Worm (Caenorhabditis elegans) whole organism, late embryonic: Measurements from ENCODE around the gene fbxa-82.

Experiments
- C08G9.2 ChIP-seq: sonication (generic microtip); optimal IDR thresholded peaks from 2 replicates; lab custom pipeline; 2016; ENCODE audit warnings: mild to moderate bottlenecking, missing genetic modification characterization, moderate library complexity, missing compliant biosample characterization
- C38D4.7 ChIP-seq: fragments of 200-800 bp; sonication (Bioruptor generic); optimal IDR thresholded peaks from 2 replicates; lab custom pipeline; 2018; ENCODE audit warnings: mild to moderate bottlenecking, missing genetic modification characterization, moderate library complexity, missing compliant biosample characterization
- K09A11.1 ChIP-seq: sonication (generic microtip); optimal IDR thresholded peaks from 2 replicates; lab custom pipeline; 2017; ENCODE audit warnings: antibody characterized with exemption, mild to moderate bottlenecking, missing genetic modification characterization, missing compliant biosample characterization; ENCODE audit not compliant: insufficient read depth
- T23F11.4 ChIP-seq: fragments of 200-800 bp; sonication (Bioruptor generic); optimal IDR thresholded peaks from 2 replicates; lab custom pipeline; 2018; ENCODE audit warnings: mild to moderate bottlenecking, missing genetic modification characterization, missing compliant biosample characterization
- Y22D7AL.16 ChIP-seq: sonication (generic microtip); optimal IDR thresholded peaks from 2 replicates; lab custom pipeline; 2016; ENCODE audit warnings: missing genetic modification characterization, missing compliant biosample characterization
- ceh-14 ChIP-seq: sonication (generic microtip); optimal IDR thresholded peaks from 2 replicates; lab custom pipeline; 2016; ENCODE audit warnings: missing genotype, missing genetic modification characterization, missing compliant biosample characterization
- ceh-22 ChIP-seq: sonication (generic microtip); optimal IDR thresholded peaks from 2 replicates; lab custom pipeline; 2017; ENCODE audit warnings: missing biosample characterization, missing genetic modification characterization
- ceh-24 ChIP-seq: sonication (generic microtip); optimal IDR thresholded peaks from 2 replicates; lab custom pipeline; 2016; ENCODE audit warnings: mild to moderate bottlenecking, missing genetic modification characterization, missing compliant biosample characterization
- ceh-34 ChIP-seq: sonication (generic microtip); optimal IDR thresholded peaks from 2 replicates; lab custom pipeline; 2016; ENCODE audit warnings: mild to moderate bottlenecking, missing genetic modification characterization, missing compliant biosample characterization
- ceh-45 ChIP-seq: fragments of 200-800 bp; sonication (Bioruptor generic); IDR thresholded peaks from 2 replicates; pipeline ENCODE4 v1.3.6; 2022; ENCODE audit warnings: missing genetic modification reagents, missing genetic modification characterization, missing compliant biosample characterization
- ceh-48 ChIP-seq: sonication (generic microtip); optimal IDR thresholded peaks from 2 replicates; lab custom pipeline; 2016; ENCODE audit warnings: missing genetic modification characterization, inconsistent platforms, missing compliant biosample characterization
- ceh-6 ChIP-seq: fragments of 200-800 bp; sonication (Bioruptor generic); optimal IDR thresholded peaks from 2 replicates; lab custom pipeline; 2018; ENCODE audit warnings: mild to moderate bottlenecking, missing genetic modification characterization, missing compliant biosample characterization
- ceh-9 ChIP-seq: sonication (generic microtip); optimal IDR thresholded peaks from 2 replicates; lab custom pipeline; 2016; ENCODE audit warnings: mild to moderate bottlenecking, missing genetic modification characterization, inconsistent platforms, missing compliant biosample characterization
- elt-2 ChIP-seq: sonication (generic microtip); optimal IDR thresholded peaks from 2 replicates; lab custom pipeline; 2016; ENCODE audit warnings: missing genetic modification reagents, missing genetic modification characterization, missing compliant biosample characterization
- elt-4 ChIP-seq: sonication (generic microtip); optimal IDR thresholded peaks from 2 replicates; lab custom pipeline; 2016; ENCODE audit warnings: missing genetic modification characterization, missing compliant biosample characterization
- ets-4 ChIP-seq: sonication (generic microtip); optimal IDR thresholded peaks from 2 replicates; lab custom pipeline; 2016; ENCODE audit warnings: missing genetic modification characterization, missing compliant biosample characterization
- eyg-1 ChIP-seq: sonication (generic microtip); optimal IDR thresholded peaks from 2 replicates; lab custom pipeline; 2016; ENCODE audit warnings: missing genotype, missing genetic modification characterization, missing compliant biosample characterization
- fkh-6 ChIP-seq: sonication (generic microtip); optimal IDR thresholded peaks from 2 replicates; lab custom pipeline; 2016; ENCODE audit warnings: missing genetic modification characterization, missing compliant biosample characterization
- hlh-15 ChIP-seq: sonication (generic microtip); optimal IDR thresholded peaks from 2 replicates; lab custom pipeline; 2016; ENCODE audit warnings: missing genetic modification characterization, missing compliant biosample characterization
- hlh-30 ChIP-seq: sonication (generic microtip); optimal IDR thresholded peaks from 2 replicates; lab custom pipeline; 2017; ENCODE audit warnings: antibody characterized with exemption, missing genetic modification characterization, missing compliant biosample characterization; ENCODE audit not compliant: insufficient read depth
- lim-6 ChIP-seq: sonication (generic microtip); optimal IDR thresholded peaks from 2 replicates; lab custom pipeline; 2016; ENCODE audit warnings: missing genetic modification characterization, missing compliant biosample characterization
- lin-11 ChIP-seq: fragments of 200-800 bp; sonication (Bioruptor generic); optimal IDR thresholded peaks from 2 replicates; lab custom pipeline; 2018; ENCODE audit warnings: mild to moderate bottlenecking, missing genetic modification characterization, missing compliant biosample characterization
- nfya-1 ChIP-seq: sonication (generic microtip); optimal IDR thresholded peaks from 2 replicates; lab custom pipeline; 2017; ENCODE audit warnings: missing genetic modification characterization, mild to moderate bottlenecking, missing compliant biosample characterization, antibody characterized with exemption, moderate library complexity
- nhr-232 ChIP-seq: sonication (generic microtip); optimal IDR thresholded peaks from 2 replicates; lab custom pipeline; 2016; ENCODE audit warnings: missing genetic modification characterization, missing compliant biosample characterization
- odd-2 ChIP-seq: sonication (generic microtip); optimal IDR thresholded peaks from 2 replicates; lab custom pipeline; 2017; ENCODE audit warnings: antibody characterized with exemption, mild to moderate bottlenecking, missing genetic modification characterization, missing compliant biosample characterization
- pag-3 ChIP-seq: sonication (generic microtip); optimal IDR thresholded peaks from 2 replicates; lab custom pipeline; 2016; ENCODE audit warnings: missing compliant biosample characterization, missing genetic modification characterization, borderline replicate concordance
- pha-2 ChIP-seq: sonication (generic microtip); optimal IDR thresholded peaks from 2 replicates; lab custom pipeline; 2017; ENCODE audit warnings: mild to moderate bottlenecking, missing genetic modification characterization, missing compliant biosample characterization
- pha-4 ChIP-seq: fragments of 150-350 bp; optimal IDR thresholded peaks from 2 replicates; lab custom pipeline; 2018; ENCODE audit warnings: missing biosample characterization, missing genetic modification reagents, missing genetic modification characterization
- ref-2 ChIP-seq: sonication (generic microtip); optimal IDR thresholded peaks from 2 replicates; lab custom pipeline; 2016; ENCODE audit warnings: missing genetic modification characterization, missing compliant biosample characterization
- sox-2 ChIP-seq: fragments of 200-800 bp; sonication (Bioruptor generic); IDR thresholded peaks from 2 replicates; pipeline ENCODE4 v1.3.6; 2022; ENCODE audit warnings: missing genetic modification reagents, missing genetic modification characterization, missing compliant biosample characterization
- sox-4 ChIP-seq: sonication (generic microtip); optimal IDR thresholded peaks from 2 replicates; lab custom pipeline; 2017; ENCODE audit warnings: mild to moderate bottlenecking, missing genetic modification characterization, inconsistent platforms, missing compliant biosample characterization
- tbx-7 ChIP-seq: sonication (generic microtip); optimal IDR thresholded peaks from 2 replicates; lab custom pipeline; 2016; ENCODE audit warnings: missing genotype, missing genetic modification characterization, missing compliant biosample characterization
- unc-3 ChIP-seq, 2 experiments: fragments of 200-800 bp in 1 of 2; sonication (Bioruptor generic) in 1 of 2; sonication (generic microtip) in 1 of 2; conservative IDR thresholded peaks in 1 of 2; optimal IDR thresholded peaks in 1 of 2; 2 replicates each; pipeline versions ENCODE4 v1.3.6 to Lab custom; 2016 to 2022; ENCODE audit warnings: missing compliant biosample characterization in 2 of 2, missing genetic modification characterization in 2 of 2, missing genetic modification reagents in 1 of 2
- unc-55 ChIP-seq: sonication (generic microtip); optimal IDR thresholded peaks from 2 replicates; lab custom pipeline; 2017; ENCODE audit warnings: missing biosample characterization, missing genetic modification reagents, missing genetic modification characterization
- zip-5 ChIP-seq: sonication (generic microtip); optimal IDR thresholded peaks from 2 replicates; lab custom pipeline; 2016; ENCODE audit warnings: missing genetic modification characterization, missing compliant biosample characterization
- ztf-16 ChIP-seq: sonication (generic microtip); optimal IDR thresholded peaks from 2 replicates; lab custom pipeline; 2017; ENCODE audit warnings: missing genetic modification characterization, missing compliant biosample characterization

fbxa-82 gene

DNA sequence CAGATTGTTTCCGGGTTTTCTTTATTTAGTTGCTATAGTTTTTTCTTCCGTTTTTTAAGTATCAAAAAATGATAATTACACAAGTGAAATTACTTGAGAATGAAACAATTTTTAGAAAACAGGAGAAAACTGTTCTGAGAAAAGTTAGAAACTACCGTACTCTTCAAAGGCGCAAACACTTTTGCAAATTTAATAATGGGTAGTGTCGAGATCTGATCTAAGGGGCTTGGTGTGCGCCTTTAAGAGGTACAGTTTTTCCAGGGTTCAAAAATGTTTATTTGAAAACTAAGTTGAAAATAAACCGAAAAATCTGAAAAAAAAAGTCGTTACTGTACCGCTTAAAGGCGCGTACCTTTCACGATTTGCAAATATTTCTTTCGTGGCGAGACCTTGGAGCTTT is 8.3 kb upstream of the fbxa-82 start:
- no peak for TF ChIP-seq unc-3 (GFP tag; conservative IDR thresholded peaks at IDR 0.05; lab: Robert Waterston, UW)
- TF ChIP-seq unc-3 (tag; optimal IDR thresholded peaks at IDR 0.05; lab: Kevin White, UChicago), result no peak
- no peak for TF ChIP-seq pha-2 (tag; lab: Kevin White, UChicago)
- TF ChIP-seq ztf-16 (tag; lab: Kevin White, UChicago), result no peak
- no peak for TF ChIP-seq ceh-9 (tag; lab: Kevin White, UChicago)
- no peak for TF ChIP-seq ets-4 (tag; lab: Kevin White, UChicago)
- TF ChIP-seq T23F11.4, result no peak
- TF ChIP-seq ceh-24 (tag; lab: Kevin White, UChicago), result no peak
- TF ChIP-seq ceh-22 (tag; lab: Kevin White, UChicago), result no peak
- TF ChIP-seq lim-6 (tag; lab: Kevin White, UChicago), result no peak
- no peak for TF ChIP-seq ref-2 (tag; lab: Kevin White, UChicago)
- TF ChIP-seq sox-2 (GFP tag; lab: Robert Waterston, UW), result no peak
- no peak for TF ChIP-seq elt-4 (tag; lab: Kevin White, UChicago)
- no peak for TF ChIP-seq Y22D7AL.16 (tag; lab: Kevin White, UChicago)
- TF ChIP-seq ceh-14 (tag; lab: Kevin White, UChicago), result no peak
- TF ChIP-seq nhr-232 (tag; lab: Kevin White, UChicago), result no peak
- TF ChIP-seq hlh-15, result no peak
- TF ChIP-seq pag-3 (tag; lab: Kevin White, UChicago), result no peak
- no peak for TF ChIP-seq K09A11.1 (tag; lab: Kevin White, UChicago)
- no peak for TF ChIP-seq ceh-34
- no peak for TF ChIP-seq pha-4 (tag; lab: Kevin White, UChicago)

DNA sequence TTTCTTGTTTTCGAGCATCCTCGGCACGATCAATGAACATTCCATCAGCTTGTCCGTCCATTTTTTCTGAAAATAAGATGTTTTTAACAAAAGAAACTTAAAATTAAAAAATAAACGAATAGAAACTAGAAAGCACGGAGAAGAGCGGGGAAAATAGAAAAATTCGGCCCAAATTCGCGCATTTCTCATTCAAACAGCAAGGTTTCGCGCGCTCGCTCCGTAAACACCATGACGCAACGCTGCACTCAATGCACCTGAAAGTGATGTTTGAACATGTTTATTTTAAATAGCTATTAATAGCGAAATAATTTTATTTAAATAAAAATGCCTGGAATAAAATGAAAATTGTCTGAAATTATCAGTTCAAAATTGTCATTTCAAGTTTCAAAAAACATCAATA is 7.2 kb upstream of the fbxa-82 start, which contains the start of the genes mcm-3 and C25D7.15:
Gene mcm-3, minus strand, starts transcription at position 66 of the 400 bp plus-strand sequence.
Gene C25D7.15, plus strand, starts transcription at position 275 of the 400 bp plus-strand sequence.
- TF ChIP-seq lin-11 (tag; lab: Kevin White, UChicago), result no peak
- TF ChIP-seq eyg-1, result no peak
- TF ChIP-seq ceh-6 (GFP tag; lab: Kevin White, UChicago), result no peak
- no peak for TF ChIP-seq Y22D7AL.16 (tag; lab: Kevin White, UChicago)

DNA sequence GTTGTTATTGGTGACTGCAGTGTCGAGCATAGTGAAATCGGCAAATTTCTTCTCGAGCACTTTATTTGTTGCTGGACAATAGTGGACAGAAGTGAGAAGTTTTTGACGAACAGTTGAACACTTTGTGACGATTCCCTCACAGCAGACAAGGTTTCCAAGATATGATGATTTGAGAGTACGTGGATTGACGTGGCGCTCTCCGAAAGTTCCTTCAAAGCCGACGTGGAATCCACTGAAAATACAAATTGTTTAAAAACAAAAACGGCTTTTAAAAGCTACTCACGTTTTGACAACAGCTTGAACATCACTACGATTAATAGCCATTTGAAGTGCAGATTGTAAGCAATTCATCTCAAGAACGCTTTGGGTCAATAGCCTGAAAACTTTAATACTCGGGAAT is 6.6 kb upstream of the fbxa-82 start:
- TF ChIP-seq ceh-48 (tag; lab: Kevin White, UChicago), result no peak
- no peak for TF ChIP-seq nfya-1 (tag; lab: Kevin White, UChicago)
- no peak for TF ChIP-seq Y22D7AL.16 (tag; lab: Kevin White, UChicago)

DNA sequence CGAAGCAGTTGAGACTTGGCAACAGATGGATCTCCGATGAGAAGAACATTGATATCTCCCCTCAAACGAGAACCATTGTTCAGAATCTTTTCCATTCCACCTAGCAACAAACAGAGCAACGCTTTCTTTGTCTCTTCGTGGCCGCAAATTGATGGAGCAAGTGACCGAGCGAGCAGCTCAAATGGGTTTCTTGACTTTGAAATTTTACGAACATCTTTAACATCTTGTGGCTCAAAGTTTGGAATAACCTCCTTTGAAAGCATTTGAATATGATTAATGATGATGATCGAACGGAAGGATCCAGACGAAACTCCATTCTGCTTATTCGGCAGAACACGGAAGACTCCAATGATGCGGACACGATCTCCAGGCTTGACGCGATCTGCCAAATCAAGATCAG is 6.1 kb upstream of the fbxa-82 start:
- TF ChIP-seq fkh-6 (no peak), tbx-7 (tag; lab: Kevin White, UChicago) (no peak), Y22D7AL.16 (tag; lab: Kevin White, UChicago) (no peak), ceh-45 (GFP tag; lab: Robert Waterston, UW) (no peak), sox-4 (tag; lab: Kevin White, UChicago) (no peak)

DNA sequence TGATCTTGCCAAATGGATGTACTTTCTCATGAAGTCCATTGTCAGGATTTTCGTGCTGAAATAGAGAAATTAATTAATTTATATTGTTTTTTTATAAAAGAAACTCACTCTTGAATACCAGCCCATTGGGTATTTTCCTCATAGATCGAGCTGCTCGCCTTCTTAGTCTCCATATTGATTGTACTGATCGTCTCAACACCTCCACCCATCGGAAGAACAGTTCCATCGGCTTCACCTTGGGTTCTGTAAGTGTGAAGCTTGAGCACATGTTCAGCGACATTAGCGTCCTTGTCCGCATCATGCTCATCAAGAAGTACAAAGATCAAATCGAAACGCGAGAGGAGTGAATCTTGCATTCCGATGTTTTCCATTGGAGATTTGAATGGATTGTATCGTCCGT is 5.4 kb upstream of the fbxa-82 start:
- TF ChIP-seq elt-2 (tag; lab: Kevin White, UChicago), result no peak
- no peak for TF ChIP-seq lin-11 (tag; lab: Kevin White, UChicago)
- TF ChIP-seq pha-4 (tag; lab: Kevin White, UChicago), result no peak
- TF ChIP-seq ceh-34, result no peak
- TF ChIP-seq odd-2 (tag; lab: Kevin White, UChicago), result no peak
- TF ChIP-seq C38D4.7, result no peak
- no peak for TF ChIP-seq pha-2 (tag; lab: Kevin White, UChicago)
- TF ChIP-seq tbx-7 (tag; lab: Kevin White, UChicago), result no peak
- no peak for TF ChIP-seq T23F11.4
- no peak for TF ChIP-seq ceh-14 (tag; lab: Kevin White, UChicago)
- no peak for TF ChIP-seq ceh-45 (GFP tag; lab: Robert Waterston, UW)
- no peak for TF ChIP-seq unc-55
- TF ChIP-seq hlh-15, result no peak
- no peak for TF ChIP-seq ceh-48 (tag; lab: Kevin White, UChicago)
- TF ChIP-seq hlh-30 (tag; lab: Kevin White, UChicago), result no peak
- TF ChIP-seq K09A11.1 (tag; lab: Kevin White, UChicago), result no peak
- TF ChIP-seq zip-5 (tag; lab: Kevin White, UChicago), result no peak
- no peak for TF ChIP-seq C08G9.2 (tag; lab: Kevin White, UChicago)
- TF ChIP-seq elt-4 (tag; lab: Kevin White, UChicago), result no peak
- no peak for TF ChIP-seq eyg-1
